Worm (Caenorhabditis elegans) whole organism, L4/young adult: ENCODE data around the gene paa-1.

ENCODE experiments used
- dao-5 ChIP-seq: sonication (generic microtip); optimal IDR thresholded peaks from 2 replicates; lab custom pipeline; 2016; ENCODE audit warnings: missing genotype, missing genetic modification characterization, moderate library complexity, missing compliant biosample characterization
- him-1 ChIP-seq: sonication (generic microtip); optimal IDR thresholded peaks from 2 replicates; lab custom pipeline; 2016; ENCODE audit warnings: missing genotype, missing genetic modification reagents, missing genetic modification characterization, missing compliant biosample characterization

ce11 chrIII:5438064-5438463, 12.5 kb upstream of the paa-1 start:
- TF ChIP-seq him-1 (tag; lab: Kevin White, UChicago) (no peak), dao-5 (tag; lab: Kevin White, UChicago) (no peak)
